Fruit fly (Drosophila melanogaster): ENCODE results near the gene dlp.

Gene dlp

dm6 chr3L:14681504-14681903 lies 49.1 kb downstream of the dlp start:
- TF ChIP-seq CG17801 (GFP tag; optimal IDR thresholded peaks at IDR 0.05; ENCODE audit: partially characterized antibody) = no peak

dm6 chr3L:14684468-14684867 lies 52.1 kb downstream of the dlp start, which contains the start of gene Dnaaf6:
TSS of gene Dnaaf6 (plus strand) at chr3L:14684768.
- no peak for TF ChIP-seq CG17801 (GFP tag; optimal IDR thresholded peaks at IDR 0.05; ENCODE audit: partially characterized antibody)

- TF ChIP-seq CG17801 (GFP tag; optimal IDR thresholded peaks at IDR 0.05; ENCODE audit: partially characterized antibody) = no peak
Observed at dm6 chr3L:14686251-14686650, 53.9 kb downstream of the dlp start.

- no peak for TF ChIP-seq CG17801 (GFP tag; optimal IDR thresholded peaks at IDR 0.05; ENCODE audit: partially characterized antibody)
Observed at dm6 chr3L:14691047-14691446, 58.6 kb downstream of the dlp start, which contains the start of gene gdrd. TSS of gene gdrd (plus strand) at chr3L:14691347.

- TF ChIP-seq CG17801 (GFP tag; optimal IDR thresholded peaks at IDR 0.05; ENCODE audit: partially characterized antibody) = no peak
Observed at dm6 chr3L:14697005-14697404, 64.6 kb downstream of the dlp start, which contains the start of gene CG13474. TSS of gene CG13474 (minus strand) at chr3L:14697105.

- TF ChIP-seq CG17801 (GFP tag; optimal IDR thresholded peaks at IDR 0.05; ENCODE audit: partially characterized antibody) = no peak
Observed at dm6 chr3L:14701578-14701977, 69.2 kb downstream of the dlp start, which contains the start of gene CG17177. TSS of gene CG17177 (minus strand) at chr3L:14701678.

- no peak for TF ChIP-seq CG17801 (GFP tag; optimal IDR thresholded peaks at IDR 0.05; ENCODE audit: partially characterized antibody)
Observed at dm6 chr3L:14705164-14705563, 72.8 kb downstream of the dlp start, which contains the start of gene CG13476. TSS of gene CG13476 (plus strand) at chr3L:14705464.

dm6 chr3L:14706461-14706880 lies 74.1 kb downstream of the dlp start:
- TF ChIP-seq CG17801 (GFP tag; optimal IDR thresholded peaks at IDR 0.05; ENCODE audit: partially characterized antibody) = peak; percentile 24

- no peak for TF ChIP-seq CG17801 (GFP tag; optimal IDR thresholded peaks at IDR 0.05; ENCODE audit: partially characterized antibody)
Observed at dm6 chr3L:14708053-14708452, 75.7 kb downstream of the dlp start.

dm6 chr3L:14712799-14713198 lies 80.4 kb downstream of the dlp start:
- TF ChIP-seq CG17801 (GFP tag; optimal IDR thresholded peaks at IDR 0.05; ENCODE audit: partially characterized antibody) = no peak

Measured in ovary, adult (tissue).